Worm (Caenorhabditis elegans): ENCODE measurements around the gene R04B3.1.

DNA sequence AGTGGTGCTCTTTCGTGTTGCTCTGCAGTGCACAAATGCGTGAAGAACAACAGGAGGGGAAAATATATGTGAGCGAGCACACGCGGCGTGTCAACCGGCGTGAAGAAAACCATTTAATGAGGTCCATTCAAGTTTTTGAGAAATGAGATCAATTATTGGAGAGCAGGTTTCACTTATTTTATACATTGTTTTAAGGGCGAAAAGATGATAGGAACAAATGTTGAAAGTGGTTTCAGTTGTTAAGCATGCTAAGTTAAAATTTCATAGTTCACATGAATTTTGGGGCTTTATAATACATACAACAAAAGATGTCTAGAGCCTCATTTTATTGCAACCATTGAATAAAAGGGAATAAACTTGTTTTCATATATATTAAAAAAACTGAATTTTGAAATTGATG lies 7.6 kb upstream of the R04B3.1 start, which contains the start of gene K02E10.5:
- TF ChIP-seq ceh-2 (tag; optimal IDR thresholded peaks at IDR 0.05) (no peak), sdc-2 (tag; optimal IDR thresholded peaks at IDR 0.05) (no peak), unc-86 (tag; optimal IDR thresholded peaks at IDR 0.05) (no peak), elt-4 (tag; optimal IDR thresholded peaks at IDR 0.05) (no peak), K02D7.2 (tag; optimal IDR thresholded peaks at IDR 0.05) (no peak), Y22D7AL.16 (tag; optimal IDR thresholded peaks at IDR 0.05) (no peak), dve-1 (tag; optimal IDR thresholded peaks at IDR 0.05) (no peak), ets-4 (tag; optimal IDR thresholded peaks at IDR 0.05) (no peak), ceh-9 (tag; optimal IDR thresholded peaks at IDR 0.05) (no peak)
